Worm (Caenorhabditis elegans): Measurements from ENCODE around the gene dnpp-1.

dnpp-1 gene

ce11 chrIII:5900709-5901108 is 37.1 kb upstream of the dnpp-1 start:
- TF ChIP-seq pqm-1 (tag; optimal IDR thresholded peaks at IDR 0.05) (peak; percentile 23), nhr-76 (tag; optimal IDR thresholded peaks at IDR 0.05) (no peak), ceh-9 (tag; optimal IDR thresholded peaks at IDR 0.05) (no peak), elt-2 (tag; optimal IDR thresholded peaks at IDR 0.05) (peak; percentile 26), nhr-12 (tag; optimal IDR thresholded peaks at IDR 0.05) (no peak), ama-1 (optimal IDR thresholded peaks at IDR 0.05) (no peak), unc-39 (tag; optimal IDR thresholded peaks at IDR 0.05) (no peak), elt-1 (tag; optimal IDR thresholded peaks at IDR 0.05) (no peak), pha-4 (tag; optimal IDR thresholded peaks at IDR 0.05) (peak; percentile 50), hmg-11 (tag; optimal IDR thresholded peaks at IDR 0.05) (peak; percentile 4), ztf-11 (tag; optimal IDR thresholded peaks at IDR 0.05) (no peak), nhr-25 (tag; optimal IDR thresholded peaks at IDR 0.05) (no peak)

ce11 chrIII:5898631-5899030 is 35.0 kb upstream of the dnpp-1 start:
- TF ChIP-seq nhr-237 (tag; optimal IDR thresholded peaks at IDR 0.05) (no peak), nhr-67 (tag; optimal IDR thresholded peaks at IDR 0.05) (no peak), egl-27 (tag; optimal IDR thresholded peaks at IDR 0.05) (no peak), fkh-2 (tag; optimal IDR thresholded peaks at IDR 0.05) (no peak), ceh-82 (tag; optimal IDR thresholded peaks at IDR 0.05) (no peak), nhr-43 (tag; optimal IDR thresholded peaks at IDR 0.05; ENCODE audit: poor library complexity, severe bottlenecking) (no peak), unc-39 (tag; optimal IDR thresholded peaks at IDR 0.05) (no peak), lin-15B (tag; optimal IDR thresholded peaks at IDR 0.05) (no peak), nhr-25 (tag; optimal IDR thresholded peaks at IDR 0.05) (no peak)

DNA sequence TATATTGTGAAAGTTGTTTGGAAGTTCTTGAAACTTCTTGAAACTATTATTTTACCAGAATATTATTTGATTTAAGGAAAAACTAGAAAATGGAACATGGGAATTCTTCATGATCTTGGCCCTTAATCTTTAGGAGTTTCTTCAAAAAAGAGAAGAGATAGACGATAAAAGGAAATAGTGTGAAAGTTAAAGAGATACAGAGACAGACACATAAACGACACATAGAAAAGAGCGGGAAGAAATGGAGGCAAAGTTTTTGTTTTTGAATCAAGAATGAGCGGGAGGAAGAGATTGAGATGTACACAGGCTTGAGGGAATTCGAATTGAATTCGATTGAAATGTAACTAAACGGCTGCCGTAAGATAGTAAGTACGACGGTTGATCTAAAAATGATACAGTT is 33.9 kb upstream of the dnpp-1 start:
- TF ChIP-seq nfya-1 (tag; optimal IDR thresholded peaks at IDR 0.05; ENCODE audit: insufficient read depth) = peak; percentile 1
- no peak for TF ChIP-seq jun-1 (tag; optimal IDR thresholded peaks at IDR 0.05)

- no peak for TF ChIP-seq lin-15B (tag; optimal IDR thresholded peaks at IDR 0.05)
- no peak for TF ChIP-seq ceh-82 (tag; optimal IDR thresholded peaks at IDR 0.05)
- TF ChIP-seq zag-1 (tag; optimal IDR thresholded peaks at IDR 0.05) = no peak
- TF ChIP-seq jun-1 (tag; optimal IDR thresholded peaks at IDR 0.05) = no peak
- no peak for TF ChIP-seq skn-1 (tag; optimal IDR thresholded peaks at IDR 0.05)
- no peak for TF ChIP-seq nhr-25 (tag; optimal IDR thresholded peaks at IDR 0.05)
- TF ChIP-seq lin-39 (tag; optimal IDR thresholded peaks at IDR 0.05) = no peak
- no peak for TF ChIP-seq nhr-43 (tag; optimal IDR thresholded peaks at IDR 0.05; ENCODE audit: poor library complexity, severe bottlenecking)
- no peak for TF ChIP-seq ama-1 (optimal IDR thresholded peaks at IDR 0.05)
- TF ChIP-seq sea-2 (GFP tag; optimal IDR thresholded peaks at IDR 0.05) = no peak
- no peak for TF ChIP-seq mdl-1 (tag; optimal IDR thresholded peaks at IDR 0.05)
- TF ChIP-seq R02D3.7 (tag; optimal IDR thresholded peaks at IDR 0.05) = no peak
- no peak for TF ChIP-seq fkh-2 (tag; optimal IDR thresholded peaks at IDR 0.05)
- TF ChIP-seq mml-1 (tag; optimal IDR thresholded peaks at IDR 0.05) = no peak
- no peak for TF ChIP-seq elt-2 (tag; optimal IDR thresholded peaks at IDR 0.05)
- TF ChIP-seq nhr-76 (tag; optimal IDR thresholded peaks at IDR 0.05) = no peak
Measured at ce11 chrIII:5895913-5896312, 32.3 kb upstream of the dnpp-1 start, which contains the start of gene pxl-1. pxl-1 (minus strand) TSS chrIII:5896013.

DNA sequence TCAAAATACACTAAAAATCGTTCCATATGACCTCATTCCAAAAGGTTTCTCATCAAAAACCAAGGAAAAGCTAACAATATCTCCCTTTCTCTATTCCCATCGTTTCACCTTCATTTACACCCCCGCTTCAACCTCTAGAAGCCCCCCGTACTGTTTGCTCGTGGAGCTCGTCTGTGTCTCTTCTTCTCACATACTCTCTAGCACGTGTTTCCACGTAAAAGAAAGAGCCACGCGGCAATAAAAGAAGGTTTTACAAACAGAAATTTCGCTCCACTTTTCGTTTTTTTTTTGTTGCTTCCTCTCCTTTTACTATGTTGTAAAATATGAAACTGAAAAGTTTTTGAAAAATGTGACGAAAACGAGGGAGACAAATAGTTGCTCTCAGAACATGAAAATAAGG is 29.3 kb upstream of the dnpp-1 start:
- TF ChIP-seq ztf-4 (tag; optimal IDR thresholded peaks at IDR 0.05) (no peak), pha-4 (tag; optimal IDR thresholded peaks at IDR 0.05) (peak; percentile 59), nhr-28 (tag; optimal IDR thresholded peaks at IDR 0.05) (no peak)

DNA sequence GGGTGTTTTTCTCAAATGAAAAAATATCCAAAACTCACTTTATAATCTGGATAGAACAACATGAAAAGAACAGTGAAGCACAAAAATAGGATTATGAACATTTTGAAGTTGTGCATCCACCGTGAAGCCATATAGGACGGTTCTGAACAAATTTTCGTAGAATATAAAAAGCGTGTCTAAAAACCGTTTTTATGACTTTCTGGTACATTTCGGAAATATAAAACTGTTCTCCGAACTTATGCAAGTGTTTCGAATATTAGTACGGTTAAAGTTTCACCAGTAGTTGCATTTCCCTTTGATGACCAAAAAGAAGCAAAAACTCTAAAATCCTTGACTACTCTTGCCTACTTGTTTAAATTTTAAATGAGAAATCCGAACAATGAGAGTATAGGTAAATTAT is 25.1 kb upstream of the dnpp-1 start, which contains the start of gene C28H8.8:
C28H8.8 (minus strand) TSS at position 101 of the 400 bp plus-strand sequence.
- TF ChIP-seq ztf-4 (tag; optimal IDR thresholded peaks at IDR 0.05) (no peak), ZK546.5 (tag; optimal IDR thresholded peaks at IDR 0.05) (no peak), tbx-2 (tag; optimal IDR thresholded peaks at IDR 0.05) (no peak), unc-62 (GFP tag; optimal IDR thresholded peaks at IDR 0.05) (no peak), nhr-11 (tag; optimal IDR thresholded peaks at IDR 0.05) (no peak), pha-4 (tag; optimal IDR thresholded peaks at IDR 0.05) (no peak), lin-39 (tag; optimal IDR thresholded peaks at IDR 0.05) (no peak), ceh-16 (tag; optimal IDR thresholded peaks at IDR 0.05) (no peak), unc-39 (tag; optimal IDR thresholded peaks at IDR 0.05) (no peak), nhr-77 (tag; optimal IDR thresholded peaks at IDR 0.05) (no peak), pqm-1 (tag; optimal IDR thresholded peaks at IDR 0.05) (no peak), fos-1 (tag; optimal IDR thresholded peaks at IDR 0.05) (no peak), lsy-12 (tag; optimal IDR thresholded peaks at IDR 0.05) (no peak), R02D3.7 (tag; optimal IDR thresholded peaks at IDR 0.05) (no peak), zag-1 (tag; optimal IDR thresholded peaks at IDR 0.05) (no peak)

All from whole organism, L3 larva.